Worm (Caenorhabditis elegans) whole organism, L3 larva: Measurements from ENCODE around the gene ZK177.1.

Source experiments
- R02D3.7 ChIP-seq: fragments of 150-350 bp; optimal IDR thresholded peaks from 2 replicates; lab custom pipeline; 2014; ENCODE audit warnings: missing biosample characterization, missing genetic modification characterization
- ZK546.5 ChIP-seq: sonication (generic microtip); optimal IDR thresholded peaks from 2 replicates; lab custom pipeline; 2017; ENCODE audit warnings: missing biosample characterization, missing genetic modification characterization
- aly-2 ChIP-seq: fragments of 150-350 bp; optimal IDR thresholded peaks from 2 replicates; lab custom pipeline; 2014; ENCODE audit warnings: missing biosample characterization, missing genetic modification characterization
- ama-1 ChIP-seq: fragments of 150-350 bp; optimal IDR thresholded peaks from 2 replicates; lab custom pipeline; 2018
- ceh-16 ChIP-seq: sonication (generic microtip); optimal IDR thresholded peaks from 2 replicates; lab custom pipeline; 2017; ENCODE audit warnings: missing biosample characterization, missing genetic modification characterization
- ceh-28 ChIP-seq: fragments of 150-350 bp; optimal IDR thresholded peaks from 2 replicates; lab custom pipeline; 2014; ENCODE audit warnings: missing biosample characterization, missing genetic modification reagents, missing genetic modification characterization
- ceh-9 ChIP-seq: sonication (generic microtip); optimal IDR thresholded peaks from 2 replicates; lab custom pipeline; 2018; ENCODE audit warnings: missing biosample characterization, missing genetic modification characterization
- daf-12 ChIP-seq: fragments of 150-350 bp; optimal IDR thresholded peaks from 2 replicates; lab custom pipeline; 2014; ENCODE audit warnings: missing biosample characterization, missing genetic modification reagents, missing genetic modification characterization
- egl-27 ChIP-seq: sonication (generic microtip); optimal IDR thresholded peaks from 4 replicates; lab custom pipeline; 2017; ENCODE audit warnings: missing biosample characterization, missing genetic modification reagents, missing genetic modification characterization
- eor-1 ChIP-seq, 2 experiments: fragments of 150-350 bp; optimal IDR thresholded peaks; 2 replicates each; lab custom pipeline; 2014 to 2018; ENCODE audit warnings: missing biosample characterization in 2 of 2, missing genetic modification characterization in 2 of 2
- fkh-10 ChIP-seq: sonication (generic microtip); optimal IDR thresholded peaks from 2 replicates; lab custom pipeline; 2017; ENCODE audit warnings: missing biosample characterization, missing genetic modification reagents, missing genetic modification characterization
- fkh-2 ChIP-seq: fragments of 150-350 bp; optimal IDR thresholded peaks from 2 replicates; lab custom pipeline; 2014; ENCODE audit warnings: missing biosample characterization, missing genetic modification reagents, missing genetic modification characterization
- fos-1 ChIP-seq: fragments of 150-350 bp; optimal IDR thresholded peaks from 2 replicates; lab custom pipeline; 2014; ENCODE audit warnings: missing biosample characterization, missing genetic modification characterization
- hmg-11 ChIP-seq: sonication (generic microtip); optimal IDR thresholded peaks from 2 replicates; lab custom pipeline; 2016; ENCODE audit warnings: missing genetic modification characterization, missing compliant biosample characterization
- jun-1 ChIP-seq: fragments of 150-350 bp; optimal IDR thresholded peaks from 2 replicates; lab custom pipeline; 2014; ENCODE audit warnings: missing biosample characterization, missing genetic modification reagents, missing genetic modification characterization
- lin-15B ChIP-seq: fragments of 150-350 bp; optimal IDR thresholded peaks from 2 replicates; lab custom pipeline; 2014; ENCODE audit warnings: missing biosample characterization, missing genetic modification characterization
- lsy-12 ChIP-seq: sonication (generic microtip); optimal IDR thresholded peaks from 2 replicates; lab custom pipeline; 2016; ENCODE audit warnings: mild to moderate bottlenecking, missing genetic modification characterization, missing compliant biosample characterization
- mdl-1 ChIP-seq: fragments of 150-350 bp; optimal IDR thresholded peaks from 2 replicates; lab custom pipeline; 2014; ENCODE audit warnings: missing biosample characterization, missing genetic modification characterization
- mml-1 ChIP-seq: fragments of 150-350 bp; sonication (generic microtip); optimal IDR thresholded peaks from 3 replicates; lab custom pipeline; 2014; ENCODE audit warnings: missing biosample characterization, missing genetic modification characterization
- nfya-1 ChIP-seq: sonication (generic microtip); optimal IDR thresholded peaks from 2 replicates; lab custom pipeline; 2017; ENCODE audit warnings: missing genetic modification characterization, mild to moderate bottlenecking, missing compliant biosample characterization, antibody characterized with exemption, moderate library complexity; ENCODE audit not compliant: insufficient read depth
- nhr-11 ChIP-seq: fragments of 150-350 bp; optimal IDR thresholded peaks from 2 replicates; lab custom pipeline; 2014; ENCODE audit warnings: missing biosample characterization, missing genetic modification characterization
- nhr-12 ChIP-seq: fragments of 150-350 bp; optimal IDR thresholded peaks from 2 replicates; lab custom pipeline; 2014; ENCODE audit warnings: missing biosample characterization, missing genetic modification characterization
- nhr-25 ChIP-seq: sonication (generic microtip); optimal IDR thresholded peaks from 2 replicates; lab custom pipeline; 2017; ENCODE audit warnings: missing biosample characterization, missing genetic modification characterization
- nhr-28 ChIP-seq: fragments of 150-350 bp; optimal IDR thresholded peaks from 2 replicates; lab custom pipeline; 2014; ENCODE audit warnings: missing biosample characterization, missing genetic modification characterization
- nhr-43 ChIP-seq: sonication (generic microtip); optimal IDR thresholded peaks from 2 replicates; lab custom pipeline; 2016; ENCODE audit warnings: mild to moderate bottlenecking, missing genetic modification characterization, missing compliant biosample characterization; ENCODE audit not compliant: poor library complexity, severe bottlenecking
- nhr-67 ChIP-seq: fragments of 150-350 bp; optimal IDR thresholded peaks from 2 replicates; lab custom pipeline; 2014; ENCODE audit warnings: missing biosample characterization, missing genetic modification characterization
- nhr-77 ChIP-seq: fragments of 150-350 bp; optimal IDR thresholded peaks from 2 replicates; lab custom pipeline; 2014; ENCODE audit warnings: missing biosample characterization, missing genetic modification characterization
- pha-4 ChIP-seq: fragments of 150-350 bp; optimal IDR thresholded peaks from 2 replicates; lab custom pipeline; 2014; ENCODE audit warnings: missing biosample characterization, missing genetic modification reagents, missing genetic modification characterization
- pqm-1 ChIP-seq: fragments of 150-350 bp; optimal IDR thresholded peaks from 2 replicates; lab custom pipeline; 2017; ENCODE audit warnings: missing biosample characterization, missing genetic modification characterization, inconsistent platforms
- sea-2 ChIP-seq: fragments of 150-350 bp; sonication (generic microtip); optimal IDR thresholded peaks from 4 replicates; lab custom pipeline; 2014; ENCODE audit warnings: missing biosample characterization, missing genetic modification reagents, missing genetic modification characterization
- skn-1 ChIP-seq: fragments of 150-350 bp; optimal IDR thresholded peaks from 2 replicates; lab custom pipeline; 2014; ENCODE audit warnings: missing biosample characterization, missing genetic modification characterization
- snpc-4 ChIP-seq: fragments of 150-350 bp; optimal IDR thresholded peaks from 2 replicates; lab custom pipeline; 2014; ENCODE audit warnings: missing biosample characterization, missing genetic modification characterization
- tbx-2 ChIP-seq: sonication (generic microtip); optimal IDR thresholded peaks from 2 replicates; lab custom pipeline; 2016; ENCODE audit warnings: mild to moderate bottlenecking, missing genetic modification characterization, missing compliant biosample characterization
- ztf-11 ChIP-seq: fragments of 150-350 bp; optimal IDR thresholded peaks from 2 replicates; lab custom pipeline; 2014; ENCODE audit warnings: missing biosample characterization, missing genetic modification characterization
- ztf-4 ChIP-seq: fragments of 150-350 bp; optimal IDR thresholded peaks from 2 replicates; lab custom pipeline; 2014; ENCODE audit warnings: missing biosample characterization, missing genetic modification characterization

ZK177.1 gene

DNA sequence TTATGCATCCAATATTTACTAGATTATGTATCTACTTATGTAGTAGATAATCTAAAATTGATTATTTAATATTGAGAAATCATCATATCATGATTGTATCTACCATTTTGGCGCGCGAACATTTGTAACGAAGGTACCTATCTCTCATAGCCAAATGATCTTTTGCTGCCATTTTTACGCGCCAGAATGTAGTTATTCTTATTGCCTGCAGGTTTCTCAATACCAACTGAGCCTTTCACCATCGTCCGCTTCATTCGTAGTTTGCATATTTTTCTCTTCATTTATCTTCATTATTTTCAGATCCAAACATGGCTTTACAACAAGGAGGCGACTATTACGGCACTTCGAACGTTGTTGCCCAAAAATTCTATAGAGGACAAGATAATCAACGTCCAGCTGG is at the start of gene ZK177.1:
Gene ZK177.1 (plus strand): TSS at position 301 of the 400 bp plus-strand sequence.
- TF ChIP-seq mml-1 (tag; lab: Kevin White, UChicago) (no peak), pqm-1 (tag; lab: Kevin White, UChicago) (no peak), fos-1 (no peak), mdl-1 (tag; lab: Kevin White, UChicago) (no peak), nhr-28 (tag; lab: Kevin White, UChicago) (no peak), nhr-11 (tag; lab: Kevin White, UChicago) (no peak), nhr-77 (tag; lab: Kevin White, UChicago) (no peak), ceh-28 (no peak), nhr-67 (tag; lab: Kevin White, UChicago) (no peak), ZK546.5 (tag; lab: Kevin White, UChicago) (no peak), nfya-1 (tag; lab: Kevin White, UChicago) (no peak), hmg-11 (tag; lab: Kevin White, UChicago) (no peak), fkh-2 (tag; lab: Kevin White, UChicago) (no peak), nhr-43 (tag; lab: Kevin White, UChicago) (no peak), ceh-16 (tag; lab: Kevin White, UChicago) (no peak), nhr-12 (no peak)

DNA sequence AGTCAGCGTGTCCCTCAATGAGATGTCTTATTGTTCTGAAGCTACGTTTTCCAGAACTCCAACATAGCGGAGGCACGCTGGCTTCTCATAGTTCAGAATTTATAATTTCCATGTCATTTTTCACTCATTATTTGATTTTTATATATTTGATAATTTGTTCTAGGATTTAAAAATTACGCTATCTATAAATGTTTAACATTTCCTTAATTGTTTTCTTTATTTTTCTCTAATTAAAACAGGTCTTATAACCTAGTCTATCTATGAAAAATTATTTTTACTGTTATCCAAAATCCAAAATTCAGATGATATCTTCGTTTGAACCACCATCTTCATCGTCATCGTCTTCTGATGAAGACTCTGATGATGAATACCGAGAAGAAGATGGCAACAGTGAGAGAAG is 49.6 kb upstream of the ZK177.1 start, which contains the start of gene F56D1.1:
Gene F56D1.1 (plus strand): TSS at position 301 of the 400 bp plus-strand sequence.
- TF ChIP-seq eor-1 (tag; optimal IDR thresholded peaks at IDR 0.05; lab: Kevin White, UChicago) (no peak), daf-12 (no peak), ZK546.5 (tag; lab: Kevin White, UChicago) (no peak), mdl-1 (tag; lab: Kevin White, UChicago) (no peak), pqm-1 (tag; lab: Kevin White, UChicago) (no peak)

DNA sequence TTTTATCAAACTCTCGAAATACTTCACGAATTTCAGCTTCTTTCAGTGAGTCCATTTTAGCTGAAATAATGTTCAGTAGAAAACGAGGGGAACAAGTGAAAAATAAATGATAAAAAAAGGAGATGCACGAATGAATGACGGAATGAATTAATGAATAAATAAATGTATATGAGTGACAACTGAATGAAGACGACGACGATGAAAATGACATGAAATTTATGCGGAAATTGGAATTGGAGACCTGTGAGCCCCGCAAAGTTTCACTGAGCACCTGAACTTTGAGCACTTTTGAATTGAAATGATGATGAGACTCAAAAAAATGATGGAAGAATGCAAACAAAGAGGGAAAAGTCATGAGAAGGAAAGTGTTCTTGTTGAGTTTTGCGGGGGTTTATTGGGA is 46.0 kb upstream of the ZK177.1 start, which contains the start of gene cal-8:
Gene cal-8 (minus strand): TSS at position 60 of the 400 bp plus-strand sequence.
- TF ChIP-seq lin-15B (tag; lab: Kevin White, UChicago) (no peak), nfya-1 (tag; lab: Kevin White, UChicago) (no peak), daf-12 (no peak), ceh-28 (no peak), jun-1 (no peak), hmg-11 (tag; lab: Kevin White, UChicago) (no peak), pha-4 (tag; lab: Kevin White, UChicago) (no peak), ztf-4 (tag; lab: Kevin White, UChicago) (no peak), ceh-9 (tag; lab: Kevin White, UChicago) (no peak), fkh-10 (GFP tag; lab: Kevin White, UChicago) (no peak), ama-1 (no peak), nhr-25 (tag; lab: Kevin White, UChicago) (no peak), R02D3.7 (no peak), tbx-2 (no peak), pqm-1 (tag; lab: Kevin White, UChicago) (no peak), ztf-11 (tag; lab: Kevin White, UChicago) (no peak), lsy-12 (tag; lab: Kevin White, UChicago) (no peak), nhr-43 (tag; lab: Kevin White, UChicago) (no peak), aly-2 (no peak)

DNA sequence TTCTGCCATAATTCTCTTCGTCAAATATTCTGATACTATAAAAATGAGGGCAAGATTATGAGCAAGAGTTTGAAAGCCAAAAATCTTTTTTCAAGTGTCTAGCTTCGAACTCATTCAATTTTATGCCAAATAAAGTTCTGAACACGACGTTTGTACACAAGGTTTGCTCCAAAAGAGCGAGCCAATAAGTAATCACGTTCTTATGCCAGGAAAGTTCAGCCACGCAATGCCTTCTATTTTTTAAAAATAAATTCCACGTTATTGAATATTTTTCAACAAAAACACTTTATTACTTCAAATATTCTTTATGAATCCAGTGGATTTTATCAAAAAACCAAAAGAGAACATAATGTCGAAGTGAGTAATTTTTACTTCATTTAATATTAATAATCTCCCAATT is 40.1 kb upstream of the ZK177.1 start, which contains the start of gene nep-5:
Gene nep-5 (plus strand): TSS at position 301 of the 400 bp plus-strand sequence.
- no peak for TF ChIP-seq ZK546.5 (tag; lab: Kevin White, UChicago)
- TF ChIP-seq snpc-4 (tag; lab: Kevin White, UChicago) = no peak
- TF ChIP-seq fos-1 = no peak
- TF ChIP-seq, all 47 proteins: peak for 0

DNA sequence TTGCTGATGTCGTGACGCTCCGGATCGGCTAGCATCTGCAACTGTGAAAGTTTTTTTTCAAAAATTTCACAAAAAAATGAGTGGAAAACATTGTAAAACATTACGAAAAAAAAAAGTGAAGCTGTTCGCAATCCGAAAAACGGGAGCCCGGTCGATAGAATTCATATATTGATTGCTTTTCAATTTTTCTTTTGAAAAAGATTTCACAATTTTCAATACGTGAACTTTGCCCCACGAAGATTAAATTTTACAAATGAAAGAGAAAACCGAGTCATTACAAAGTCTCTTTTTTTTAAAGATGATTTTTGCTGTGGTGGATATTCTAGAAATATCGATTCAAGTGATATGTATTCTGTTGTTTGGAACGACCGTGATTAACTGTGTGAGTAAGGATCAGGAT is 33.5 kb upstream of the ZK177.1 start, which contains the start of gene F12A10.6:
Gene F12A10.6 (minus strand): TSS at position 101 of the 400 bp plus-strand sequence.
- no peak for TF ChIP-seq egl-27
- no peak for TF ChIP-seq sea-2
- TF ChIP-seq fkh-2 (tag; lab: Kevin White, UChicago) = no peak
- TF ChIP-seq skn-1 (tag; lab: Kevin White, UChicago) = no peak
